Worm (Caenorhabditis elegans) whole organism, late embryonic: ENCODE measurements around the gene C52B9.8.

Source experiments
- F13H6.1 ChIP-seq: sonication (generic microtip); optimal IDR thresholded peaks from 2 replicates; lab custom pipeline; 2016; ENCODE audit warnings: missing genetic modification characterization, missing compliant biosample characterization
- K02D7.2 ChIP-seq: sonication (generic microtip); optimal IDR thresholded peaks from 2 replicates; lab custom pipeline; 2017; ENCODE audit warnings: mild to moderate bottlenecking, missing genetic modification characterization, missing compliant biosample characterization
- T23F11.4 ChIP-seq: fragments of 200-800 bp; sonication (Bioruptor generic); optimal IDR thresholded peaks from 2 replicates; lab custom pipeline; 2018; ENCODE audit warnings: mild to moderate bottlenecking, missing genetic modification characterization, missing compliant biosample characterization
- Y22D7AL.16 ChIP-seq: sonication (generic microtip); optimal IDR thresholded peaks from 2 replicates; lab custom pipeline; 2016; ENCODE audit warnings: missing genetic modification characterization, missing compliant biosample characterization
- ama-1 ChIP-seq: fragments of 150-350 bp; optimal IDR thresholded peaks from 2 replicates; lab custom pipeline; 2014
- ceh-14 ChIP-seq: sonication (generic microtip); optimal IDR thresholded peaks from 2 replicates; lab custom pipeline; 2016; ENCODE audit warnings: missing genotype, missing genetic modification characterization, missing compliant biosample characterization
- ceh-18 ChIP-seq: sonication (generic microtip); optimal IDR thresholded peaks from 2 replicates; lab custom pipeline; 2016; ENCODE audit warnings: missing genetic modification characterization, missing compliant biosample characterization
- ceh-19 ChIP-seq: fragments of 200-800 bp; sonication (Bioruptor generic); optimal IDR thresholded peaks from 2 replicates; lab custom pipeline; 2018; ENCODE audit warnings: mild to moderate bottlenecking, missing genetic modification characterization, missing compliant biosample characterization
- ceh-22 ChIP-seq: sonication (generic microtip); optimal IDR thresholded peaks from 2 replicates; lab custom pipeline; 2017; ENCODE audit warnings: missing biosample characterization, missing genetic modification characterization
- ceh-24 ChIP-seq: sonication (generic microtip); optimal IDR thresholded peaks from 2 replicates; lab custom pipeline; 2016; ENCODE audit warnings: mild to moderate bottlenecking, missing genetic modification characterization, missing compliant biosample characterization
- ceh-31 ChIP-seq: sonication (generic microtip); optimal IDR thresholded peaks from 2 replicates; lab custom pipeline; 2016; ENCODE audit warnings: missing genetic modification characterization, missing compliant biosample characterization
- ceh-6 ChIP-seq: fragments of 200-800 bp; sonication (Bioruptor generic); optimal IDR thresholded peaks from 2 replicates; lab custom pipeline; 2018; ENCODE audit warnings: mild to moderate bottlenecking, missing genetic modification characterization, missing compliant biosample characterization
- ceh-9 ChIP-seq: sonication (generic microtip); optimal IDR thresholded peaks from 2 replicates; lab custom pipeline; 2016; ENCODE audit warnings: mild to moderate bottlenecking, missing genetic modification characterization, inconsistent platforms, missing compliant biosample characterization
- che-1 ChIP-seq: sonication (generic microtip); optimal IDR thresholded peaks from 2 replicates; lab custom pipeline; 2016; ENCODE audit warnings: mild to moderate bottlenecking, missing genetic modification characterization, missing compliant biosample characterization
- dmd-4 ChIP-seq: sonication (generic microtip); optimal IDR thresholded peaks from 2 replicates; lab custom pipeline; 2016; ENCODE audit warnings: borderline replicate concordance, missing genetic modification characterization, missing compliant biosample characterization
- eyg-1 ChIP-seq: sonication (generic microtip); optimal IDR thresholded peaks from 2 replicates; lab custom pipeline; 2016; ENCODE audit warnings: missing genotype, missing genetic modification characterization, missing compliant biosample characterization
- fkh-10 ChIP-seq: fragments of 150-350 bp; optimal IDR thresholded peaks from 2 replicates; lab custom pipeline; 2014; ENCODE audit warnings: missing biosample characterization, missing genetic modification reagents, missing genetic modification characterization
- fkh-6 ChIP-seq: sonication (generic microtip); optimal IDR thresholded peaks from 2 replicates; lab custom pipeline; 2016; ENCODE audit warnings: missing genetic modification characterization, missing compliant biosample characterization
- gmeb-2 ChIP-seq: sonication (generic microtip); optimal IDR thresholded peaks from 2 replicates; lab custom pipeline; 2016; ENCODE audit warnings: missing genetic modification characterization, inconsistent platforms, missing compliant biosample characterization
- hlh-6 ChIP-seq: sonication (generic microtip); optimal IDR thresholded peaks from 2 replicates; lab custom pipeline; 2016; ENCODE audit warnings: missing genotype, missing genetic modification characterization, missing compliant biosample characterization
- hlh-8 ChIP-seq: sonication (generic microtip); optimal IDR thresholded peaks from 2 replicates; lab custom pipeline; 2016; ENCODE audit warnings: missing genotype, missing genetic modification characterization, missing compliant biosample characterization
- madf-2 ChIP-seq: sonication (generic microtip); optimal IDR thresholded peaks from 2 replicates; lab custom pipeline; 2017; ENCODE audit warnings: missing genetic modification characterization, missing compliant biosample characterization
- nhr-11 ChIP-seq: fragments of 150-350 bp; optimal IDR thresholded peaks from 2 replicates; lab custom pipeline; 2014; ENCODE audit warnings: missing biosample characterization, missing genetic modification characterization
- nhr-232 ChIP-seq: sonication (generic microtip); optimal IDR thresholded peaks from 2 replicates; lab custom pipeline; 2016; ENCODE audit warnings: missing genetic modification characterization, missing compliant biosample characterization
- pat-9 ChIP-seq: fragments of 200-800 bp; sonication (Bioruptor generic); optimal IDR thresholded peaks from 2 replicates; lab custom pipeline; 2018; ENCODE audit warnings: mild to moderate bottlenecking, missing genetic modification characterization, moderate library complexity, missing compliant biosample characterization
- pax-1 ChIP-seq: fragments of 150-350 bp; optimal IDR thresholded peaks from 2 replicates; lab custom pipeline; 2014; ENCODE audit warnings: missing biosample characterization, missing genetic modification characterization
- pha-4 ChIP-seq: fragments of 150-350 bp; optimal IDR thresholded peaks from 2 replicates; lab custom pipeline; 2018; ENCODE audit warnings: missing biosample characterization, missing genetic modification reagents, missing genetic modification characterization
- pqm-1 ChIP-seq: sonication (generic microtip); optimal IDR thresholded peaks from 2 replicates; lab custom pipeline; 2016; ENCODE audit warnings: missing genetic modification characterization, missing compliant biosample characterization
- pros-1 ChIP-seq: fragments of 150-350 bp; optimal IDR thresholded peaks from 2 replicates; lab custom pipeline; 2014; ENCODE audit warnings: missing biosample characterization, missing genetic modification reagents, missing genetic modification characterization
- ref-2 ChIP-seq: sonication (generic microtip); optimal IDR thresholded peaks from 2 replicates; lab custom pipeline; 2016; ENCODE audit warnings: missing genetic modification characterization, missing compliant biosample characterization
- syd-9 ChIP-seq: sonication (generic microtip); optimal IDR thresholded peaks from 2 replicates; lab custom pipeline; 2016; ENCODE audit warnings: mild to moderate bottlenecking, missing genetic modification characterization, moderate library complexity, missing compliant biosample characterization
- tbx-2 ChIP-seq: sonication (generic microtip); optimal IDR thresholded peaks from 2 replicates; lab custom pipeline; 2016; ENCODE audit warnings: missing genetic modification characterization, missing compliant biosample characterization
- tbx-7 ChIP-seq: sonication (generic microtip); optimal IDR thresholded peaks from 2 replicates; lab custom pipeline; 2016; ENCODE audit warnings: missing genotype, missing genetic modification characterization, missing compliant biosample characterization
- ttx-3 ChIP-seq: sonication (generic microtip); optimal IDR thresholded peaks from 2 replicates; lab custom pipeline; 2016; ENCODE audit warnings: missing genetic modification reagents, missing genetic modification characterization, missing compliant biosample characterization
- unc-42 ChIP-seq: sonication (generic microtip); optimal IDR thresholded peaks from 2 replicates; lab custom pipeline; 2016; ENCODE audit warnings: missing genotype, missing genetic modification characterization, missing compliant biosample characterization
- unc-55 ChIP-seq: sonication (generic microtip); optimal IDR thresholded peaks from 2 replicates; lab custom pipeline; 2017; ENCODE audit warnings: missing biosample characterization, missing genetic modification reagents, missing genetic modification characterization

C52B9.8 gene

ce11 chrX:4285669-4286174, 25.8 kb downstream of the C52B9.8 start, which contains the start of gene cka-2:
Gene cka-2, plus strand, starts transcription at chrX:4286124.
- TF ChIP-seq pqm-1: no peak
- TF ChIP-seq unc-42: peak; percentile 38
- no peak for TF ChIP-seq Y22D7AL.16 (tag; lab: Kevin White, UChicago)
- no peak for TF ChIP-seq ama-1 (lab: Kevin White, UChicago)

- TF ChIP-seq Y22D7AL.16 (tag; lab: Kevin White, UChicago): no peak
- no peak for TF ChIP-seq ceh-14 (tag; lab: Kevin White, UChicago)
- no peak for TF ChIP-seq F13H6.1 (tag; lab: Kevin White, UChicago)
- TF ChIP-seq ref-2 (tag; lab: Kevin White, UChicago): no peak
- no peak for TF ChIP-seq ceh-6
- TF ChIP-seq che-1: no peak
- no peak for TF ChIP-seq ceh-24 (tag; lab: Kevin White, UChicago)
These were observed 27.1 kb downstream of the C52B9.8 start for ce11 chrX:4284470-4284869.

- no peak for TF ChIP-seq pha-4
- TF ChIP-seq ceh-9: no peak
These were observed 27.6 kb downstream of the C52B9.8 start, which contains the start of gene ets-10 for ce11 chrX:4283989-4284388. Gene ets-10, plus strand, starts transcription at chrX:4284189.

ce11 chrX:4282380-4282779, 29.2 kb downstream of the C52B9.8 start, which contains the start of gene C52B9.19:
Gene C52B9.19, plus strand, starts transcription at chrX:4282555.
- TF ChIP-seq nhr-11 (tag; lab: Kevin White, UChicago): no peak
- no peak for TF ChIP-seq fkh-6 (tag; lab: Kevin White, UChicago)
- no peak for TF ChIP-seq T23F11.4
- TF ChIP-seq hlh-6: no peak
- TF ChIP-seq pat-9 (tag; lab: Kevin White, UChicago): no peak
- TF ChIP-seq F13H6.1 (tag; lab: Kevin White, UChicago): no peak
- no peak for TF ChIP-seq ceh-22 (tag; lab: Kevin White, UChicago)
- TF ChIP-seq che-1: no peak
- TF ChIP-seq madf-2 (tag; lab: Kevin White, UChicago): no peak
- TF ChIP-seq dmd-4 (tag; lab: Kevin White, UChicago): no peak
- TF ChIP-seq tbx-7 (tag; lab: Kevin White, UChicago): no peak
- TF ChIP-seq syd-9: no peak
- no peak for TF ChIP-seq unc-42
- TF ChIP-seq eyg-1 (tag; lab: Kevin White, UChicago): no peak
- TF ChIP-seq ttx-3 (tag; lab: Kevin White, UChicago): no peak
- TF ChIP-seq ceh-14 (tag; lab: Kevin White, UChicago): no peak
- no peak for TF ChIP-seq ceh-24 (tag; lab: Kevin White, UChicago)
- TF ChIP-seq nhr-232 (tag; lab: Kevin White, UChicago): no peak
- no peak for TF ChIP-seq ceh-31 (tag; lab: Kevin White, UChicago)

- TF ChIP-seq ceh-24 (tag; lab: Kevin White, UChicago): no peak
- no peak for TF ChIP-seq ama-1 (lab: Kevin White, UChicago)
- TF ChIP-seq ceh-19 (GFP tag; lab: Kevin White, UChicago): no peak
- no peak for TF ChIP-seq pros-1 (tag; lab: Kevin White, UChicago)
- TF ChIP-seq gmeb-2 (tag; lab: Kevin White, UChicago): no peak
- TF ChIP-seq ref-2 (tag; lab: Kevin White, UChicago): no peak
- no peak for TF ChIP-seq ceh-6
- TF ChIP-seq T23F11.4: no peak
- no peak for TF ChIP-seq ceh-18 (tag; lab: Kevin White, UChicago)
- no peak for TF ChIP-seq Y22D7AL.16 (tag; lab: Kevin White, UChicago)
- no peak for TF ChIP-seq che-1
- no peak for TF ChIP-seq hlh-8 (tag; lab: Kevin White, UChicago)
These were observed 32.2 kb downstream of the C52B9.8 start, which contains the start of the genes twk-28 and ets-9 for ce11 chrX:4279294-4279782. Gene twk-28, minus strand, starts transcription at chrX:4279344. Gene ets-9, plus strand, starts transcription at chrX:4279703.

ce11 chrX:4274116-4274515, 37.5 kb downstream of the C52B9.8 start, which contains the start of gene mec-18:
Gene mec-18, minus strand, starts transcription at chrX:4274216.
- TF ChIP-seq F13H6.1 (tag; lab: Kevin White, UChicago): no peak
- TF ChIP-seq ceh-6: no peak
- TF ChIP-seq che-1: no peak
- TF ChIP-seq unc-42: no peak
- no peak for TF ChIP-seq pqm-1
- TF ChIP-seq ceh-22 (tag; lab: Kevin White, UChicago): no peak
- no peak for TF ChIP-seq fkh-10 (GFP tag; lab: Kevin White, UChicago)
- TF ChIP-seq tbx-2 (tag; lab: Kevin White, UChicago): no peak
- TF ChIP-seq gmeb-2 (tag; lab: Kevin White, UChicago): no peak
- TF ChIP-seq K02D7.2: no peak
- TF ChIP-seq pax-1 (tag; lab: Kevin White, UChicago): no peak
- no peak for TF ChIP-seq ref-2 (tag; lab: Kevin White, UChicago)
- no peak for TF ChIP-seq unc-55 (GFP tag; lab: Kevin White, UChicago)
